Worm (Caenorhabditis elegans) whole organism, L1 larva: ENCODE results near the gene cnnm-3.

Experiments used
- C34B4.2 ChIP-seq: sonication (generic microtip); optimal IDR thresholded peaks from 2 replicates; lab custom pipeline; 2017; ENCODE audit warnings: mild to moderate bottlenecking, missing genetic modification characterization, missing compliant biosample characterization
- ceh-63 ChIP-seq: fragments of 200-800 bp; sonication (Bioruptor generic); optimal IDR thresholded peaks from 2 replicates; lab custom pipeline; 2018; ENCODE audit warnings: mild to moderate bottlenecking, missing genetic modification characterization, missing compliant biosample characterization
- ceh-82 ChIP-seq, 3 experiments: fragments of 150-350 bp in 1 of 3; sonication (generic microtip) in 2 of 3; optimal IDR thresholded peaks; 2 replicates each; lab custom pipeline; 2014 to 2017; ENCODE audit warnings: missing biosample characterization in 3 of 3, missing genetic modification characterization in 3 of 3
- ces-1 ChIP-seq: fragments of 150-350 bp; optimal IDR thresholded peaks from 2 replicates; lab custom pipeline; 2014; ENCODE audit warnings: missing biosample characterization, missing genetic modification reagents, missing genetic modification characterization
- dsc-1 ChIP-seq: sonication (generic microtip); optimal IDR thresholded peaks from 2 replicates; lab custom pipeline; 2016; ENCODE audit warnings: mild to moderate bottlenecking, missing genetic modification characterization, missing compliant biosample characterization
- efl-1 ChIP-seq, 4 experiments: fragments of 150-350 bp; optimal IDR thresholded peaks in 3 of 4; peaks in 1 of 4; 1 replicate in 1 of 4; 2 replicates in 3 of 4; lab custom pipeline; 2014; ENCODE audit warnings: missing biosample characterization in 2 of 4, missing genetic modification characterization in 2 of 4, missing genetic modification reagents in 2 of 4
- egl-27 ChIP-seq, 2 experiments: fragments of 150-350 bp in 1 of 2; sonication (generic microtip); optimal IDR thresholded peaks; 3 replicates each; lab custom pipeline; 2017 to 2018; ENCODE audit warnings: missing biosample characterization in 2 of 2, missing genetic modification characterization in 2 of 2, missing genetic modification reagents in 2 of 2
- fkh-4 ChIP-seq: sonication (generic microtip); optimal IDR thresholded peaks from 2 replicates; lab custom pipeline; 2016; ENCODE audit warnings: missing compliant biosample characterization, missing genetic modification characterization, borderline replicate concordance
- fkh-8 ChIP-seq: sonication (generic microtip); optimal IDR thresholded peaks from 2 replicates; lab custom pipeline; 2016; ENCODE audit warnings: mild to moderate bottlenecking, missing genetic modification characterization, missing compliant biosample characterization
- isw-1 ChIP-seq: fragments of 200-800 bp; sonication (Bioruptor generic); IDR thresholded peaks from 2 replicates; pipeline ENCODE4 v1.3.6; 2022; ENCODE audit warnings: missing genetic modification characterization, missing compliant biosample characterization
- lir-3 ChIP-seq: sonication (generic microtip); optimal IDR thresholded peaks from 2 replicates; lab custom pipeline; 2016; ENCODE audit warnings: mild to moderate bottlenecking, missing genetic modification characterization, moderate library complexity, missing compliant biosample characterization; ENCODE audit not compliant: poor library complexity
- lsy-2 ChIP-seq, 2 experiments: fragments of 150-350 bp; optimal IDR thresholded peaks; 2 replicates each; lab custom pipeline; 2014; ENCODE audit warnings: missing biosample characterization in 2 of 2, missing genetic modification characterization in 2 of 2
- mdl-1 ChIP-seq, 2 experiments: fragments of 150-350 bp; optimal IDR thresholded peaks; 2 replicates each; lab custom pipeline; 2014 to 2017; ENCODE audit warnings: missing biosample characterization in 2 of 2, missing genetic modification characterization in 2 of 2, inconsistent platforms in 1 of 2
- mef-2 ChIP-seq: fragments of 150-350 bp; optimal IDR thresholded peaks from 2 replicates; lab custom pipeline; 2014; ENCODE audit warnings: missing biosample characterization, missing genetic modification characterization
- nhr-76 ChIP-seq: sonication (generic microtip); optimal IDR thresholded peaks from 2 replicates; lab custom pipeline; 2017; ENCODE audit warnings: missing biosample characterization, missing genetic modification characterization
- rnt-1 ChIP-seq: sonication (generic microtip); optimal IDR thresholded peaks from 2 replicates; lab custom pipeline; 2016; ENCODE audit warnings: mild to moderate bottlenecking, missing genetic modification characterization, moderate library complexity, missing compliant biosample characterization
- zag-1 ChIP-seq: fragments of 150-350 bp; optimal IDR thresholded peaks from 2 replicates; lab custom pipeline; 2014; ENCODE audit warnings: missing biosample characterization, missing genetic modification characterization
- zip-4 ChIP-seq: fragments of 200-800 bp; sonication (Bioruptor generic); optimal IDR thresholded peaks from 2 replicates; lab custom pipeline; 2018; ENCODE audit warnings: mild to moderate bottlenecking, missing genetic modification characterization, moderate library complexity, missing compliant biosample characterization
- ztf-11 ChIP-seq, 2 experiments: sonication (generic microtip); optimal IDR thresholded peaks; 2 replicates each; lab custom pipeline; 2016 to 2017; ENCODE audit warnings: missing genetic modification characterization in 2 of 2, missing biosample characterization in 1 of 2, missing compliant biosample characterization in 1 of 2

Gene cnnm-3

ce11 chrX:2996976-2997399, 48.7 kb downstream of the cnnm-3 start (continued):
- peak; percentile 95 to 96 for TF ChIP-seq lsy-2 (tag; optimal IDR thresholded peaks at IDR 0.05; lab: Kevin White, UChicago)
- TF ChIP-seq efl-1 (optimal IDR thresholded peaks at IDR 0.05; lab: Kevin White, UChicago): peak; percentile 82 to 87
- TF ChIP-seq efl-1 (GFP tag; optimal IDR thresholded peaks at IDR 0.05 in 1 of 2; lab: Kevin White, UChicago): peak; percentile 56 to 95
- TF ChIP-seq zip-4 (GFP tag; lab: Kevin White, UChicago): peak; percentile 95
- TF ChIP-seq ces-1 (GFP tag; lab: Kevin White, UChicago): peak; percentile 88
- TF ChIP-seq mef-2: peak; percentile 93
- peak; percentile 90 for TF ChIP-seq fkh-4
- TF ChIP-seq C34B4.2 (tag; lab: Kevin White, UChicago): peak; percentile 30
- TF ChIP-seq egl-27 (tag; optimal IDR thresholded peaks at IDR 0.05; lab: Kevin White, UChicago): peak; percentile 74 to 77

ce11 chrX:2996318-2996717, 49.3 kb downstream of the cnnm-3 start:
- TF ChIP-seq lir-3 (tag; lab: Kevin White, UChicago) (no peak), efl-1 (optimal IDR thresholded peaks at IDR 0.05; lab: Kevin White, UChicago) (no peak), efl-1 (GFP tag; optimal IDR thresholded peaks at IDR 0.05 in 1 of 2; lab: Kevin White, UChicago) (peak in 1 of 2 experiments; percentile 29), ceh-82 (tag; optimal IDR thresholded peaks at IDR 0.05; lab: Kevin White, UChicago) (peak in 1 of 3 experiments; percentile 38)
- TF ChIP-seq, all 84 proteins: peak for 2

ce11 chrX:2990145-2990544, 55.5 kb downstream of the cnnm-3 start:
- TF ChIP-seq dsc-1 (tag; lab: Kevin White, UChicago): no peak
- TF ChIP-seq ceh-63: no peak
- no peak for TF ChIP-seq rnt-1 (tag; lab: Kevin White, UChicago)
- TF ChIP-seq mdl-1 (tag; optimal IDR thresholded peaks at IDR 0.05; lab: Kevin White, UChicago): no peak
- TF ChIP-seq fkh-8 (tag; lab: Kevin White, UChicago): no peak
- no peak for TF ChIP-seq isw-1 (GFP tag; lab: Robert Waterston, UW)
- no peak for TF ChIP-seq mef-2
- no peak for TF ChIP-seq ztf-11 (tag; optimal IDR thresholded peaks at IDR 0.05; lab: Kevin White, UChicago)
- TF ChIP-seq nhr-76 (tag; lab: Kevin White, UChicago): no peak
- no peak for TF ChIP-seq zag-1 (tag; lab: Kevin White, UChicago)
